Fruit fly (Drosophila melanogaster) whole organism, embryonic: ENCODE data around the gene CG8006.

Experiments used
- BEAF-32 ChIP-seq: fragments of 200-800 bp; sonication (Bioruptor generic); optimal IDR thresholded peaks from 3 replicates; lab custom pipeline; 2017; ENCODE audit warnings: missing biosample characterization, missing genetic modification characterization, mild to moderate bottlenecking, moderate library complexity, missing genetic modification reagents
- CG42726 ChIP-seq: fragments of 200-800 bp; sonication (Bioruptor generic); IDR thresholded peaks from 2 replicates; pipeline ENCODE4 v1.3.6; 2022; ENCODE audit warnings: missing biosample characterization, missing genetic modification characterization; ENCODE audit not compliant: partially characterized antibody
- Ravus ChIP-seq: fragments of 200-800 bp; sonication (Bioruptor generic); IDR thresholded peaks from 2 replicates; pipeline ENCODE4 v1.3.6; 2022; ENCODE audit warnings: missing biosample characterization, missing genetic modification characterization
- Six4 ChIP-seq: fragments of 200-800 bp; sonication (Bioruptor generic); optimal IDR thresholded peaks from 2 replicates; lab custom pipeline; 2016; ENCODE audit warnings: missing biosample characterization, missing genetic modification characterization
- dpn ChIP-seq, 2 experiments: fragments of 200-800 bp; sonication (Bioruptor generic); optimal IDR thresholded peaks; 3 replicates each; lab custom pipeline; 2016; ENCODE audit warnings: missing biosample characterization in 2 of 2, missing genetic modification characterization in 2 of 2
- dysf ChIP-seq: fragments of 200-800 bp; sonication (Bioruptor generic); IDR thresholded peaks from 3 replicates; pipeline ENCODE4 v1.3.6; 2022; ENCODE audit warnings: missing biosample characterization, missing genetic modification characterization
- tap ChIP-seq: fragments of 200-800 bp; optimal IDR thresholded peaks from 3 replicates; lab custom pipeline; 2019; ENCODE audit warnings: missing biosample characterization, mild to moderate bottlenecking, missing genetic modification characterization, moderate library complexity

DNA sequence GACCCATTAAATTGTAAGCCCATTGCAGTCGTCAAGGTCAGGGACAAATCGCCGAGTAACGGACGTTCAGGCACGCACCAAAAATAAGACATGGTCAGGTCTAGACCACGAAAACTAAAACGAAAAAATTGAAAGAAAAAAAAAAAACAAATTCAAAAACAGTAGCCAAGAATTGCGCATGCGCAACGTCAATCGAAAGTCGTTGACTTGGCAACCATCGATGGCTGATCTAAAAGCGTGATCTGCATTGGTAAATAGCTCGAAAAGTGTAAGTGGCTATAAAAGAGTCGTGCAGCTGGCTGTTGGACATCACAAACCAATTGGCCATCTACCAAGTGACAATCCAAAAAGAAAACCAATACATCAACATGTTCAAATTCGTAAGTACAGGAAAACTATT is 10.1 kb downstream of the CG8006 start, which contains the start of gene CG13678:
- TF ChIP-seq tap = no peak
- TF ChIP-seq dpn (GFP tag; optimal IDR thresholded peaks at IDR 0.05; lab: Kevin White, UChicago) = no peak
- no peak for TF ChIP-seq CG42726
- no peak for TF ChIP-seq Six4
- TF ChIP-seq BEAF-32 (GFP tag; lab: Kevin White, UChicago) = no peak
- TF ChIP-seq Ravus (GFP tag; lab: Robert Waterston, UW) = no peak
- no peak for TF ChIP-seq dysf (GFP tag; lab: Robert Waterston, UW)
